Worm (Caenorhabditis elegans): ENCODE results near the gene prp-9.

ce11 chrII:8559188-8559587 lies 34.0 kb upstream of the prp-9 start:
- TF ChIP-seq unc-86 (tag; optimal IDR thresholded peaks at IDR 0.05) (no peak), elt-2 (tag; optimal IDR thresholded peaks at IDR 0.05) (no peak), ceh-45 (GFP tag; IDR thresholded peaks at IDR 0.05) (no peak)
